Worm (Caenorhabditis elegans) whole organism, L1 larva: ENCODE data around the gene ZC239.5.

Source experiments
- C16A3.4 ChIP-seq: fragments of 150-350 bp; optimal IDR thresholded peaks from 2 replicates; lab custom pipeline; 2014; ENCODE audit warnings: missing biosample characterization, missing genetic modification characterization
- nhr-12 ChIP-seq: sonication (generic microtip); optimal IDR thresholded peaks from 2 replicates; lab custom pipeline; 2017; ENCODE audit warnings: missing biosample characterization, missing genetic modification characterization
- pag-3 ChIP-seq: sonication (generic microtip); optimal IDR thresholded peaks from 2 replicates; lab custom pipeline; 2017; ENCODE audit warnings: missing genetic modification characterization, mild to moderate bottlenecking, missing compliant biosample characterization, antibody characterized with exemption, borderline replicate concordance; ENCODE audit not compliant: insufficient read depth

DNA sequence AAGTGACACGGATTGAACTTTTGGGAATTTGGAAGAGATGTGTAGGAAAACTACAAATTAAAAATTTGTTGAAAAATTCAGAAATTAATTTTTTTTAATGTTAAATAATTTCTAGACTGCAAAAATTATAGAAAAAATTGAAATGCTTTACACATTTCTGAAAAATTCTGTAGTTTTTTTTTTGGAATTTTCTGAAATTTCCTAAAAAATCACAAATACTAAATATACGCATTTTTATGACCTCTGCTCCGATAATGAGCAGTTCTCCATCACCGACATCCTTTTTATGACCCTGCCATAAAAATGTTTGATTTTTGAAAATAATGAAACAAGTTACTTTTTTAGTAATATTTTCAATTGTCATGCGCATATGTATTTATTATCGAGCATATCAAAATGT, 34.3 kb downstream of the ZC239.5 start:
- no peak for TF ChIP-seq pag-3 (tag; lab: Kevin White, UChicago)
- TF ChIP-seq C16A3.4 (tag; lab: Kevin White, UChicago): no peak
- no peak for TF ChIP-seq nhr-12 (tag; lab: Kevin White, UChicago)
